Fruit fly (Drosophila melanogaster): ENCODE results near the gene CG8119.

The CG8119 gene

dm6 chrX:15709624-15709983, 47.2 kb downstream of the CG8119 start (continued):
- TF ChIP-seq fru (GFP tag; optimal IDR thresholded peaks at IDR 0.05): no peak
- TF ChIP-seq pan (optimal IDR thresholded peaks at IDR 0.05): no peak
- no peak for TF ChIP-seq Jra (GFP tag; optimal IDR thresholded peaks at IDR 0.05)

DNA sequence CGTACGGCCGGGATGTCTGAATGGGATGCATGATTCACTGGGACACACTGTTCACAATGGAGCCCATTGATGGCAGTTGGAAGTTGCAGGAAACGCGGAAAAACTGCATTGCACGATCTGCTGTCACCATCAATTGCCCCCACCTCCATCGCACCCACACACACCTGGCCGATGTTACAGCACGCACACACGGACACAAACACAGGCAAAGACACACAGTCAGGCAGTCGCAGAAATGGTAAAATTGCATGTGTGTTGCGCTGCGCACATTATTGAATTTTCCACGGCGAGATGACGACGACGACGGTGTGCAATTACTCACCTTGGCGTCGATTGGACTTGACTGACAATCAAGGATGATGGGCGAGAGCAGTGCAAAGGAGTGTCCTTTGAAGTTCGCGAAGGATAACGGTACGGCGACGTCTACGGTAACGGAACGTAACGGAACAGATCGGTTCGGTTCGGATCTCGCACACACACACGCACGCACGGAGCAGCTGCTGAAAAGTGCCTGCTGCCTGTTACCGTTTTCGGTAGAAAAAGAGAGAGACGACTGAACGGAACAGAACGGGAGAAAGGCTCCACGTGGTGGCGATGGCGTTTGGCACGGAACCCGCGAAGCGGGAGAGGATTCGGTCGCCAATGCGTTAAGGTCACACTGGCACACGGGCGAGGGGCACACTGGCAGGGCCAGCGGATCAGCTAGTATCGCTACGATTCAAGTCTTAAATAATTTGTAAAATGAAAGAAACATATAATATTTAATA, 47.8 kb downstream of the CG8119 start, which contains the start of the genes CG9281 and CG15601:
Gene CG9281, minus strand, starts transcription at position 556 of the 767 bp plus-strand sequence.
Gene CG15601, plus strand, starts transcription at position 664 of the 767 bp plus-strand sequence.
- no peak for TF ChIP-seq Myc (optimal IDR thresholded peaks at IDR 0.05)
- TF ChIP-seq Rel (GFP tag; optimal IDR thresholded peaks at IDR 0.05): no peak
- peak; percentile 8 for TF ChIP-seq Rel (tag; optimal IDR thresholded peaks at IDR 0.05)
- TF ChIP-seq CrebA (GFP tag; optimal IDR thresholded peaks at IDR 0.05; ENCODE audit: borderline replicate concordance): no peak
- TF ChIP-seq foxo (GFP tag; optimal IDR thresholded peaks at IDR 0.05): no peak
- no peak for TF ChIP-seq OdsH (GFP tag; optimal IDR thresholded peaks at IDR 0.05)
- TF ChIP-seq Mio (GFP tag; optimal IDR thresholded peaks at IDR 0.05): no peak
- TF ChIP-seq Sp1 (GFP tag; optimal IDR thresholded peaks at IDR 0.05): peak; percentile 30
- TF ChIP-seq N (GFP tag; optimal IDR thresholded peaks at IDR 0.05): peak; percentile 22
- no peak for TF ChIP-seq tai (GFP tag; optimal IDR thresholded peaks at IDR 0.05)
- no peak for TF ChIP-seq h (GFP tag; optimal IDR thresholded peaks at IDR 0.05)
- no peak for TF ChIP-seq GATAd (GFP tag; optimal IDR thresholded peaks at IDR 0.05)
- no peak for TF ChIP-seq CG32264 (GFP tag; optimal IDR thresholded peaks at IDR 0.05)
- no peak for TF ChIP-seq sage (GFP tag; optimal IDR thresholded peaks at IDR 0.05)
- TF ChIP-seq Dif (GFP tag; optimal IDR thresholded peaks at IDR 0.05; ENCODE audit: partially characterized antibody): no peak
- TF ChIP-seq psq (GFP tag; optimal IDR thresholded peaks at IDR 0.05): no peak
- no peak for TF ChIP-seq ey (GFP tag; optimal IDR thresholded peaks at IDR 0.05)
- no peak for TF ChIP-seq Jra (GFP tag; optimal IDR thresholded peaks at IDR 0.05)
- TF ChIP-seq sv (GFP tag; optimal IDR thresholded peaks at IDR 0.05): peak; percentile 22
- no peak for TF ChIP-seq Dfd (GFP tag; optimal IDR thresholded peaks at IDR 0.05)
- no peak for TF ChIP-seq dl (GFP tag; optimal IDR thresholded peaks at IDR 0.05; ENCODE audit: insufficient read depth in 1 of 2, partially characterized antibody in 2 of 2)
- TF ChIP-seq Hr78 (GFP tag; optimal IDR thresholded peaks at IDR 0.05): no peak
- no peak for TF ChIP-seq CG9705 (GFP tag; optimal IDR thresholded peaks at IDR 0.05)
- TF ChIP-seq HLH106 (tag; optimal IDR thresholded peaks at IDR 0.05): peak; percentile 3
- TF ChIP-seq usp (GFP tag; optimal IDR thresholded peaks at IDR 0.05): no peak
- TF ChIP-seq Hnf4 (GFP tag; optimal IDR thresholded peaks at IDR 0.05): no peak

DNA sequence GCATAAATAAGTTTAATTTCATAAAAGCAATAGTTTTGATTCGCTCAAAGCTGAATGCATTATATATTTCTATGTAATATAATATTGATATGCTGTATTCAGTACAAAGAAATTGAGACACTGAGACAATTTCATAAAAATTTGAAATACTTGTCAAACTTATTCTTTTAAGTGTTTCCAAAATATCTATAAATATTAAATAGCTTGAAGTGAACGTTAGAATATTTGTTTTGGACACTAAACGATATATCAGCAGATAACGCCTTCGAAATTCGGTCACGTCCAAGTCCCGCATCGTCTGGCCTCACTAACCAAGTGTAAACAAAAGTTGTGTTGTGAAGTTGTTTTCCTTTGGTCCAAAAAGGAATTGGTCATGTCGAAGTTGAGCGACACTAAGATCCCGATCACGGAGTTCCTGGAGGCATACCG, 48.4 kb downstream of the CG8119 start:
- no peak for TF ChIP-seq GATAd (GFP tag; optimal IDR thresholded peaks at IDR 0.05)
- TF ChIP-seq h (GFP tag; optimal IDR thresholded peaks at IDR 0.05): no peak
- peak; percentile 68 for TF ChIP-seq Myc (optimal IDR thresholded peaks at IDR 0.05)
- no peak for TF ChIP-seq Dfd (GFP tag; optimal IDR thresholded peaks at IDR 0.05)

DNA sequence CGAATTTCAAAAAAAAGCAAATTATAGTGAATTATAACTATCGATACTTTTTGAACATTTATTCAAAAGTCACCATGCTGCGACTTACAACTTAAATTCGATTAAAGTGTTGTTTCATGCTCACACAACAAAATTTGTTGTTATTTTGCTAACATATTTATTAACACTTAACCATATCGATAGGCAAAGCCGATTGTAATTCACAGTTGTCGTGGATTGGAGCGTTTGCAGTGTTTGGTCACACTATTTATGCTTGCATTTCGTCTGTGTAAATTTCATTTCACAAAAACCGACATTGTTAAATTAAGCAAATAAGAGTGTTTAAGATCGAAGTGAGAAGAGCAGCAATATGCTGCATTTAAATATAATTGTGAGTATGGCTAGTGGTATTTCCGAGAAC, 50.0 kb downstream of the CG8119 start, which contains the start of gene HUWE1:
Gene HUWE1, plus strand, starts transcription at position 220 of the 400 bp plus-strand sequence.
- TF ChIP-seq Dif (GFP tag; optimal IDR thresholded peaks at IDR 0.05; ENCODE audit: partially characterized antibody) (no peak), Rel (GFP tag; optimal IDR thresholded peaks at IDR 0.05) (no peak), Rel (tag; optimal IDR thresholded peaks at IDR 0.05) (peak; percentile 27), Hr83 (GFP tag; optimal IDR thresholded peaks at IDR 0.05; ENCODE audit: poor library complexity, severe bottlenecking) (no peak), N (GFP tag; optimal IDR thresholded peaks at IDR 0.05) (no peak), CG9705 (GFP tag; optimal IDR thresholded peaks at IDR 0.05) (no peak), Sp1 (GFP tag; optimal IDR thresholded peaks at IDR 0.05) (peak; percentile 19), fru (GFP tag; optimal IDR thresholded peaks at IDR 0.05) (no peak), sage (GFP tag; optimal IDR thresholded peaks at IDR 0.05) (no peak)
